Worm (Caenorhabditis elegans) whole organism, L2 larva: ENCODE results near the gene nhr-59.

Experiments
- C34F6.9 ChIP-seq: fragments of 150-350 bp; optimal IDR thresholded peaks from 2 replicates; lab custom pipeline; 2014; ENCODE audit warnings: missing biosample characterization, missing genetic modification characterization
- egl-27 ChIP-seq: sonication (generic microtip); optimal IDR thresholded peaks from 3 replicates; lab custom pipeline; 2017; ENCODE audit warnings: missing biosample characterization, missing genetic modification reagents, missing genetic modification characterization
- lin-13 ChIP-seq: fragments of 150-350 bp; optimal IDR thresholded peaks from 2 replicates; lab custom pipeline; 2014; ENCODE audit warnings: missing biosample characterization, missing genetic modification reagents, missing genetic modification characterization
- mdl-1 ChIP-seq, 2 experiments: fragments of 150-350 bp in 1 of 2; sonication (generic microtip) in 1 of 2; optimal IDR thresholded peaks; 2 replicates each; lab custom pipeline; 2017; ENCODE audit warnings: missing biosample characterization in 2 of 2, missing genetic modification characterization in 2 of 2
- unc-39 ChIP-seq: fragments of 150-350 bp; optimal IDR thresholded peaks from 2 replicates; lab custom pipeline; 2014; ENCODE audit warnings: missing biosample characterization, missing genetic modification characterization
- unc-62 ChIP-seq: fragments of 150-350 bp; optimal IDR thresholded peaks from 2 replicates; lab custom pipeline; 2014; ENCODE audit warnings: missing biosample characterization, missing genetic modification reagents, missing genetic modification characterization

DNA sequence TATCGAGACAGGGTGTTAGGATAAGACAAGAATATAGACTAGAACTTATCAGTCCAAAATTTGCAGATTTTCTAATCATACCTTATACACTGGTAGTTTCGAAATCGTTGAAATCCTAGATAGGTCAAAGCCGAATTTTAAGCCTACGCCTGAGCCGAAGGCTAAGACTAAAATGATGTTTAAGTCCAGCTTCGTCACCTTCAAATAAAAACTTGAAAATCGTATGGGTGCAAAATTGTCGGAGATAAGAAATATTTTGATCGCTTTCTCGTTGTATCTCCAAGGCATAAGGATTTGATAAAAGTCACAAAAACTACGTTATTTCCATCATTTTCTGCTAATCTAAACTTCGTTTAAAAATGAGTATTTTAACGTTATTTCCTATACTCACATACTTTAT lies 17.4 kb downstream of the nhr-59 start, which contains the start of gene F41B5.12:
- TF ChIP-seq egl-27 (tag; lab: Kevin White, UChicago) (no peak), lin-13 (GFP tag; lab: Kevin White, UChicago) (no peak), unc-62 (GFP tag; lab: Kevin White, UChicago) (no peak), C34F6.9 (no peak), mdl-1 (tag; optimal IDR thresholded peaks at IDR 0.05; lab: Kevin White, UChicago) (no peak), unc-39 (tag; lab: Kevin White, UChicago) (no peak)
